Fruit fly (Drosophila melanogaster) whole organism, adult: ENCODE data around the gene CG8028.

Experiments used
- CG11617 ChIP-seq: fragments of 200-800 bp; sonication (Bioruptor generic); optimal IDR thresholded peaks from 2 replicates; lab custom pipeline; 2017; ENCODE audit warnings: mild to moderate bottlenecking, missing biosample characterization, missing genetic modification reagents, missing genetic modification characterization
- CG12768 ChIP-seq: fragments of 200-800 bp; sonication (Bioruptor generic); optimal IDR thresholded peaks from 2 replicates; lab custom pipeline; 2017; ENCODE audit warnings: missing biosample characterization, missing genetic modification characterization, mild to moderate bottlenecking, moderate library complexity, missing genetic modification reagents
- CG14711 ChIP-seq: fragments of 200-800 bp; sonication (Bioruptor generic); optimal IDR thresholded peaks from 2 replicates; lab custom pipeline; 2018; ENCODE audit warnings: missing biosample characterization, mild to moderate bottlenecking, missing genetic modification characterization, moderate library complexity
- CG1620 ChIP-seq: fragments of 200-800 bp; sonication (Bioruptor generic); optimal IDR thresholded peaks from 2 replicates; lab custom pipeline; 2016; ENCODE audit warnings: missing biosample characterization, missing genetic modification characterization
- CG33017 ChIP-seq: fragments of 200-800 bp; sonication (Bioruptor generic); optimal IDR thresholded peaks from 2 replicates; lab custom pipeline; 2018; ENCODE audit warnings: missing biosample characterization, mild to moderate bottlenecking, missing genetic modification characterization, moderate library complexity
- CG5204 ChIP-seq: fragments of 200-800 bp; sonication (Bioruptor generic); optimal IDR thresholded peaks from 2 replicates; lab custom pipeline; 2016; ENCODE audit warnings: missing biosample characterization, missing genetic modification characterization
- CG7045 ChIP-seq: fragments of 200-800 bp; sonication (Bioruptor generic); optimal IDR thresholded peaks from 2 replicates; lab custom pipeline; 2017; ENCODE audit warnings: missing biosample characterization, mild to moderate bottlenecking, missing genetic modification characterization
- CG7101 ChIP-seq: fragments of 200-800 bp; sonication (Bioruptor generic); optimal IDR thresholded peaks from 2 replicates; lab custom pipeline; 2018; ENCODE audit warnings: missing biosample characterization, mild to moderate bottlenecking, missing genetic modification characterization, moderate library complexity
- Clk ChIP-seq: fragments of 200-800 bp; sonication (Bioruptor generic); optimal IDR thresholded peaks from 2 replicates; lab custom pipeline; 2017; ENCODE audit warnings: missing biosample characterization, missing genetic modification characterization
- Crg-1 ChIP-seq: fragments of 200-800 bp; sonication (Bioruptor generic); optimal IDR thresholded peaks from 2 replicates; lab custom pipeline; 2016; ENCODE audit warnings: missing biosample characterization, missing genetic modification characterization
- Hr96 ChIP-seq: fragments of 200-800 bp; sonication (Bioruptor generic); optimal IDR thresholded peaks from 2 replicates; lab custom pipeline; 2016; ENCODE audit warnings: missing biosample characterization, missing genetic modification characterization
- Mnt ChIP-seq: fragments of 200-800 bp; sonication (Bioruptor generic); optimal IDR thresholded peaks from 2 replicates; lab custom pipeline; 2016; ENCODE audit warnings: missing biosample characterization, mild to moderate bottlenecking, missing genetic modification characterization
- bab1 ChIP-seq: fragments of 200-800 bp; sonication (Bioruptor generic); optimal IDR thresholded peaks from 3 replicates; lab custom pipeline; 2019; ENCODE audit warnings: missing biosample characterization, mild to moderate bottlenecking, missing genetic modification characterization, moderate library complexity
- cic ChIP-seq: fragments of 200-800 bp; sonication (Bioruptor generic); optimal IDR thresholded peaks from 2 replicates; lab custom pipeline; 2017; ENCODE audit warnings: missing biosample characterization, mild to moderate bottlenecking, missing genetic modification characterization, moderate library complexity
- cnc ChIP-seq, 2 experiments: fragments of >200 bp; optimal IDR thresholded peaks; 2 replicates each; lab custom pipeline; 2017
- kay ChIP-seq: fragments of 200-800 bp; sonication (Bioruptor generic); peaks from one replicate; lab custom pipeline; 2016; ENCODE audit warnings: missing biosample characterization, missing genetic modification characterization, borderline replicate concordance
- ovo ChIP-seq: fragments of 200-800 bp; sonication (Bioruptor generic); optimal IDR thresholded peaks from 2 replicates; lab custom pipeline; 2016; ENCODE audit warnings: missing biosample characterization, missing genetic modification characterization
- pad ChIP-seq: fragments of 200-800 bp; sonication (Bioruptor generic); optimal IDR thresholded peaks from 3 replicates; lab custom pipeline; 2017; ENCODE audit warnings: missing biosample characterization, missing genetic modification characterization, mild to moderate bottlenecking, moderate library complexity, missing genetic modification reagents
- tj ChIP-seq: fragments of 200-800 bp; sonication (Bioruptor generic); optimal IDR thresholded peaks from 3 replicates; lab custom pipeline; 2017; ENCODE audit warnings: missing biosample characterization, mild to moderate bottlenecking, missing genetic modification characterization, moderate library complexity
- toe ChIP-seq: fragments of 200-800 bp; sonication (Bioruptor generic); optimal IDR thresholded peaks from 2 replicates; lab custom pipeline; 2016; ENCODE audit warnings: missing biosample characterization, missing genetic modification characterization

CG8028 gene

DNA sequence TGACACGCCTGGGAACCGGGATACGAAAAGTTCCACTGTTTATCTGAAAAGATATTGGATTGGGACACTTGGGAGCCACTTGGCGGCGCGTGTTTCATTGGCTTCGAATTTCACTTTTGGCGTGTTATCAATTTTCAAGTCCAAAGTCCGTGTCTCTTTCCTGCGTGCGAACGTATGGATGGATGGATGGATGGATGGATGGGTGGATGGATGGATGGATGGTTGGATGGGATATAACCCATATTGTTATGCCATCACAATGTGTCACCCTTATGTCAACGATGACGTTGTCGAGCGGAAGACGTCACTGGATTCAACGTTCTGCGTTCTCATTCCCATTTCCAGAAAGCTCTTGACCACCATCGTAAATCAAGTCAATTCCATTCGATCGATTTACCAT, 7.6 kb upstream of the CG8028 start:
- TF ChIP-seq cnc (optimal IDR thresholded peaks at IDR 0.05; lab: Kevin White, UChicago) (no peak), CG7101 (tag; lab: Kevin White, UChicago) (no peak), cic (GFP tag; lab: Kevin White, UChicago) (no peak), Crg-1 (GFP tag; lab: Kevin White, UChicago) (no peak), ovo (GFP tag; lab: Kevin White, UChicago) (no peak), CG12768 (GFP tag; lab: Kevin White, UChicago) (no peak), bab1 (GFP tag; lab: Kevin White, UChicago) (no peak), pad (GFP tag; lab: Kevin White, UChicago) (no peak), CG11617 (GFP tag; lab: Kevin White, UChicago) (no peak), Clk (GFP tag; lab: Kevin White, UChicago) (no peak), kay (GFP tag; lab: Kevin White, UChicago) (no peak)

dm6 chrX:19286235-19286634, 6.1 kb upstream of the CG8028 start:
- TF ChIP-seq CG7045 = no peak
- no peak for TF ChIP-seq CG14711 (tag; lab: Kevin White, UChicago)
- TF ChIP-seq CG33017 (tag; lab: Kevin White, UChicago) = no peak
- no peak for TF ChIP-seq CG7101 (tag; lab: Kevin White, UChicago)
- no peak for TF ChIP-seq CG12768 (GFP tag; lab: Kevin White, UChicago)
- TF ChIP-seq Hr96 (GFP tag; lab: Kevin White, UChicago) = no peak
- no peak for TF ChIP-seq CG5204
- no peak for TF ChIP-seq kay (GFP tag; lab: Kevin White, UChicago)
- TF ChIP-seq tj = no peak
- no peak for TF ChIP-seq CG1620
- TF ChIP-seq CG11617 (GFP tag; lab: Kevin White, UChicago) = no peak
- no peak for TF ChIP-seq ovo (GFP tag; lab: Kevin White, UChicago)
- TF ChIP-seq pad (GFP tag; lab: Kevin White, UChicago) = no peak
- TF ChIP-seq bab1 (GFP tag; lab: Kevin White, UChicago) = no peak
- no peak for TF ChIP-seq cic (GFP tag; lab: Kevin White, UChicago)
- no peak for TF ChIP-seq cnc (optimal IDR thresholded peaks at IDR 0.05; lab: Kevin White, UChicago)
- TF ChIP-seq Crg-1 (GFP tag; lab: Kevin White, UChicago) = no peak
- no peak for TF ChIP-seq Mnt

- peak; percentile 77 for TF ChIP-seq cic (GFP tag; lab: Kevin White, UChicago)
- no peak for TF ChIP-seq CG7101 (tag; lab: Kevin White, UChicago)
- no peak for TF ChIP-seq CG7045
Measured at dm6 chrX:19285441-19285840, 5.3 kb upstream of the CG8028 start.

DNA sequence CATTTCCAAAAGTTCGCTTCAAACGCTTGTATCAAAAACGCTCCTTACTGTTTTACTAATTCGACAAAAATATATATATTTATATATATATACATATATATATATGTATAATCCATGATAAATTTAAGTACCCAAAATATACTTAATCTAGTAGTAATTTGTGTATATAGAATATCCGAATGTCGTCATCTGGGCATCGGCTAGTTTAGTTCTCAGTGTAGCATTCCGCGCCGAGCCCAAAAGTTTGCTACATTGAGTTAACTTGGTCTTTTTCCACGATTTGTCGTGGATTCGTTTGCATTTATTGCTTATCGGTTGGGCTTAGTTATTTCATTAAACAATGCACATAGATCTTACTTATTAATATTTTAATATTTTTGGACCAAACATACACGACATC, 1.1 kb upstream of the CG8028 start:
- TF ChIP-seq CG7101 (tag; lab: Kevin White, UChicago) (no peak), Hr96 (GFP tag; lab: Kevin White, UChicago) (no peak), toe (GFP tag; lab: Kevin White, UChicago) (no peak), ovo (GFP tag; lab: Kevin White, UChicago) (no peak), Mnt (no peak), tj (no peak), cnc (optimal IDR thresholded peaks at IDR 0.05; lab: Kevin White, UChicago) (no peak), bab1 (GFP tag; lab: Kevin White, UChicago) (peak; percentile 14), CG14711 (tag; lab: Kevin White, UChicago) (peak; percentile 11), CG33017 (tag; lab: Kevin White, UChicago) (no peak), CG1620 (no peak), CG5204 (no peak), CG7045 (no peak)

DNA sequence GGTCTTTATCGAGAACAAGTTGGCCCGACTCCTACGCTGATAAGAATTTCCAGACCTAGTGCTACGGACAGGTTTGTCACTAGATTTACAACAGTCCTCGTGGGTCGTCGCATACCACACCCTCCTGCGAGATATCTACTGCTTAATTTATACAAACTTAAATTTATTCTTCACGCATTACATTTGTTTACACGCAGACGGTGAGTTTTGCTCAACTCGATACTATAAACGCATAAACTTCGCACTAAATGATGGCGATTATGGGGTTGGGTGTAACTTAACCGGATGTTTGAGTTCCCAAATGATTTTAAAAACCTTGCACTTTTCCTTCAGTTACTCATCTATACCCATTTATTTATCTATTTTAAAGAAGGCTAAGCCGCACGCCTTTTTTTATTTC, 536 bp upstream of the CG8028 start:
- TF ChIP-seq Mnt (no peak), cnc (optimal IDR thresholded peaks at IDR 0.05; lab: Kevin White, UChicago) (no peak), cic (GFP tag; lab: Kevin White, UChicago) (no peak), CG33017 (tag; lab: Kevin White, UChicago) (no peak), CG5204 (no peak), Hr96 (GFP tag; lab: Kevin White, UChicago) (no peak), Crg-1 (GFP tag; lab: Kevin White, UChicago) (no peak)

DNA sequence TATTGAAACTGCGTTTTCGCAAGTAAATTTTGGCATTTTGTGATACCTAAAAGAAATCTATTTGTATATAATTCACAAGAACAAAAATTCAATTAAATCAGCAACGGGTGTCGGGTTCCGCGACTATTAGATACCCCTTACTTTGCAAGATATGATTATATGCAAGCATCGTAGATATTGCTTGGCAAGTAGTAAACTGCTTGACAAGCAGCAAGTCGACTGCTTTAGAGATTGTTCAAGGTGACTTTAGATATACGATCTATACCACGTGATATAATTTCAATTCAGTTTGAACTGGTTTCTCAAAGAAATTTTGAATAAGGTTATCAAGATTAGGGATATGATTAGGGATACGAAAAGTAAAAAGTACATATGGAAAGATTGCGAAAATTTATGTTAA, 1.8 kb downstream of the CG8028 start:
- no peak for TF ChIP-seq CG1620
- TF ChIP-seq tj = no peak
- no peak for TF ChIP-seq toe (GFP tag; lab: Kevin White, UChicago)
- TF ChIP-seq cnc (optimal IDR thresholded peaks at IDR 0.05; lab: Kevin White, UChicago) = no peak
- TF ChIP-seq CG12768 (GFP tag; lab: Kevin White, UChicago) = no peak
- no peak for TF ChIP-seq Crg-1 (GFP tag; lab: Kevin White, UChicago)
- no peak for TF ChIP-seq CG7045
- TF ChIP-seq CG11617 (GFP tag; lab: Kevin White, UChicago) = no peak
- no peak for TF ChIP-seq bab1 (GFP tag; lab: Kevin White, UChicago)
- no peak for TF ChIP-seq pad (GFP tag; lab: Kevin White, UChicago)
- TF ChIP-seq CG7101 (tag; lab: Kevin White, UChicago) = no peak
- TF ChIP-seq Hr96 (GFP tag; lab: Kevin White, UChicago) = no peak
- TF ChIP-seq CG33017 (tag; lab: Kevin White, UChicago) = no peak
- TF ChIP-seq kay (GFP tag; lab: Kevin White, UChicago) = no peak
- no peak for TF ChIP-seq CG5204
- no peak for TF ChIP-seq CG14711 (tag; lab: Kevin White, UChicago)
- no peak for TF ChIP-seq ovo (GFP tag; lab: Kevin White, UChicago)
- no peak for TF ChIP-seq Mnt
